Fruit fly (Drosophila melanogaster) whole organism, embryonic: ENCODE data around the gene CG11588.

Source experiments
- CG10147 ChIP-seq: fragments of 200-800 bp; sonication (Bioruptor generic); optimal IDR thresholded peaks from 2 replicates; lab custom pipeline; 2019; ENCODE audit warnings: missing biosample characterization, mild to moderate bottlenecking, missing genetic modification characterization, moderate library complexity
- CG10543 ChIP-seq: fragments of 200-800 bp; sonication (Bioruptor generic); optimal IDR thresholded peaks from 3 replicates; lab custom pipeline; 2017; ENCODE audit warnings: missing biosample characterization, mild to moderate bottlenecking, missing genetic modification characterization, moderate library complexity
- CG11504 ChIP-seq: fragments of 200-800 bp; sonication (Bioruptor generic); optimal IDR thresholded peaks from 3 replicates; lab custom pipeline; 2019; ENCODE audit warnings: missing biosample characterization, mild to moderate bottlenecking, missing genetic modification characterization, moderate library complexity
- CG1233 ChIP-seq: fragments of 200-800 bp; sonication (Bioruptor generic); optimal IDR thresholded peaks from 4 replicates; lab custom pipeline; 2018; ENCODE audit warnings: missing biosample characterization, mild to moderate bottlenecking, missing genetic modification characterization
- CG12391 ChIP-seq: fragments of 200-800 bp; sonication (Bioruptor generic); optimal IDR thresholded peaks from 3 replicates; lab custom pipeline; 2018; ENCODE audit warnings: missing biosample characterization, mild to moderate bottlenecking, missing genetic modification characterization, moderate library complexity
- CG15514 ChIP-seq: fragments of 200-800 bp; sonication (Bioruptor generic); optimal IDR thresholded peaks from 3 replicates; lab custom pipeline; 2017; ENCODE audit warnings: missing biosample characterization, missing genetic modification characterization, mild to moderate bottlenecking, moderate library complexity, missing genetic modification reagents
- CG16863 ChIP-seq: fragments of 200-800 bp; sonication (Bioruptor generic); optimal IDR thresholded peaks from 3 replicates; lab custom pipeline; 2016; ENCODE audit warnings: missing biosample characterization, missing genetic modification characterization
- CG18599 ChIP-seq: fragments of 200-800 bp; sonication (Bioruptor generic); optimal IDR thresholded peaks from 3 replicates; lab custom pipeline; 2017; ENCODE audit warnings: missing biosample characterization, missing genetic modification characterization, mild to moderate bottlenecking, moderate library complexity, missing genetic modification reagents
- CG2678 ChIP-seq: fragments of 200-800 bp; sonication (Bioruptor generic); optimal IDR thresholded peaks from 3 replicates; lab custom pipeline; 2019; ENCODE audit warnings: missing biosample characterization, mild to moderate bottlenecking, missing genetic modification characterization, moderate library complexity
- CG30403 ChIP-seq: fragments of 200-800 bp; sonication (Bioruptor generic); optimal IDR thresholded peaks from 3 replicates; lab custom pipeline; 2016; ENCODE audit warnings: missing biosample characterization, missing genetic modification characterization
- CG3163 ChIP-seq: fragments of 200-800 bp; sonication (Bioruptor generic); optimal IDR thresholded peaks from 3 replicates; lab custom pipeline; 2016; ENCODE audit warnings: missing biosample characterization, missing genetic modification characterization
- CG4360 ChIP-seq: fragments of 200-800 bp; sonication (Bioruptor generic); IDR thresholded peaks from 2 replicates; pipeline ENCODE4 v1.3.6; 2022; ENCODE audit warnings: missing biosample characterization, missing genetic modification characterization
- CG4820 ChIP-seq: fragments of 200-800 bp; sonication (Bioruptor generic); optimal IDR thresholded peaks from 3 replicates; lab custom pipeline; 2016; ENCODE audit warnings: missing biosample characterization, missing genetic modification characterization
- CG7556 ChIP-seq: fragments of 200-800 bp; sonication (Bioruptor generic); optimal IDR thresholded peaks from 2 replicates; lab custom pipeline; 2017; ENCODE audit warnings: missing biosample characterization, mild to moderate bottlenecking, missing genetic modification characterization
- CG7928 ChIP-seq: fragments of 200-800 bp; sonication (Bioruptor generic); optimal IDR thresholded peaks from 2 replicates; lab custom pipeline; 2017; ENCODE audit warnings: missing biosample characterization, mild to moderate bottlenecking, missing genetic modification characterization
- Dek ChIP-seq: fragments of 200-800 bp; sonication (Bioruptor generic); optimal IDR thresholded peaks from 3 replicates; lab custom pipeline; 2019; ENCODE audit warnings: missing biosample characterization, mild to moderate bottlenecking, missing genetic modification characterization, moderate library complexity
- Dp ChIP-seq: fragments of 200-800 bp; sonication (Bioruptor generic); optimal IDR thresholded peaks from 2 replicates; lab custom pipeline; 2018; ENCODE audit warnings: missing biosample characterization, mild to moderate bottlenecking, missing genetic modification characterization, moderate library complexity
- E2f2 ChIP-seq: fragments of 200-800 bp; sonication (Bioruptor generic); IDR thresholded peaks from 2 replicates; pipeline ENCODE4 v1.3.6; 2022; ENCODE audit warnings: missing biosample characterization, missing genetic modification characterization
- Fer2 ChIP-seq: fragments of 200-800 bp; sonication (Bioruptor generic); optimal IDR thresholded peaks from 2 replicates; lab custom pipeline; 2018; ENCODE audit warnings: missing biosample characterization, mild to moderate bottlenecking, missing genetic modification characterization, moderate library complexity
- Gug ChIP-seq: fragments of 200-800 bp; sonication (Bioruptor generic); IDR thresholded peaks from 4 replicates; pipeline ENCODE4 v1.3.6; 2022; ENCODE audit warnings: missing biosample characterization, missing genetic modification characterization
- Hand ChIP-seq: fragments of 200-800 bp; sonication (Bioruptor generic); optimal IDR thresholded peaks from 2 replicates; lab custom pipeline; 2017; ENCODE audit warnings: mild to moderate bottlenecking, missing biosample characterization, missing genetic modification reagents, missing genetic modification characterization
- Hr51 ChIP-seq, 2 experiments: fragments of 200-800 bp; sonication (Bioruptor generic); optimal IDR thresholded peaks; 2 replicates in 1 of 2; 3 replicates in 1 of 2; lab custom pipeline; 2016 to 2018; ENCODE audit warnings: missing biosample characterization in 2 of 2, missing genetic modification characterization in 2 of 2, mild to moderate bottlenecking in 1 of 2, moderate library complexity in 1 of 2
- Meics ChIP-seq: fragments of 200-800 bp; sonication (Bioruptor generic); optimal IDR thresholded peaks from 2 replicates; lab custom pipeline; 2017; ENCODE audit warnings: missing biosample characterization, mild to moderate bottlenecking, missing genetic modification characterization
- Mes4 ChIP-seq: fragments of 200-800 bp; sonication (Bioruptor generic); optimal IDR thresholded peaks from 2 replicates; lab custom pipeline; 2016; ENCODE audit warnings: missing biosample characterization, missing genetic modification characterization
- Nf-YC ChIP-seq: fragments of 200-800 bp; optimal IDR thresholded peaks from 3 replicates; lab custom pipeline; 2019; ENCODE audit warnings: missing biosample characterization, mild to moderate bottlenecking, missing genetic modification characterization, moderate library complexity
- NfI ChIP-seq: fragments of 200-800 bp; sonication (Bioruptor generic); optimal IDR thresholded peaks from 3 replicates; lab custom pipeline; 2018; ENCODE audit warnings: missing biosample characterization, mild to moderate bottlenecking, missing genetic modification characterization, moderate library complexity
- Rx ChIP-seq: fragments of 200-800 bp; sonication (Bioruptor generic); IDR thresholded peaks from 2 replicates; pipeline ENCODE4 v1.3.6; 2022; ENCODE audit warnings: missing biosample characterization, missing genetic modification characterization
- Sry-δ ChIP-seq: fragments of 200-800 bp; sonication (Bioruptor generic); optimal IDR thresholded peaks from 2 replicates; lab custom pipeline; 2016; ENCODE audit warnings: missing biosample characterization, missing genetic modification characterization
- Trl ChIP-seq, 3 experiments: fragments of >200 bp in 2 of 3; fragments of 200-800 bp in 1 of 3; sonication (Bioruptor generic) in 1 of 3; optimal IDR thresholded peaks; 2 replicates in 1 of 3; 3 replicates in 2 of 3; lab custom pipeline; 2016 to 2017; ENCODE audit warnings: missing biosample characterization in 1 of 3, missing genetic modification characterization in 1 of 3
- cad ChIP-seq: fragments of >200 bp; optimal IDR thresholded peaks from 2 replicates; lab custom pipeline; 2017; ENCODE audit warnings: missing biosample characterization, missing genetic modification characterization
- chm ChIP-seq: fragments of 200-800 bp; sonication (Bioruptor generic); IDR thresholded peaks from 2 replicates; pipeline ENCODE4 v1.3.6; 2022; ENCODE audit warnings: missing biosample characterization, missing genetic modification characterization
- ewg ChIP-seq: fragments of 200-800 bp; sonication (Bioruptor generic); optimal IDR thresholded peaks from 3 replicates; lab custom pipeline; 2017; ENCODE audit warnings: mild to moderate bottlenecking, missing biosample characterization, missing genetic modification reagents, missing genetic modification characterization
- fd64A ChIP-seq: fragments of 200-800 bp; sonication (Bioruptor generic); optimal IDR thresholded peaks from 3 replicates; lab custom pipeline; 2018; ENCODE audit warnings: missing biosample characterization, mild to moderate bottlenecking, missing genetic modification characterization
- gem ChIP-seq: fragments of 200-800 bp; sonication (Bioruptor generic); optimal IDR thresholded peaks from 2 replicates; lab custom pipeline; 2019; ENCODE audit warnings: missing biosample characterization, mild to moderate bottlenecking, missing genetic modification characterization, moderate library complexity
- hb ChIP-seq: fragments of 200-800 bp; sonication (Bioruptor generic); IDR thresholded peaks from 3 replicates; pipeline ENCODE4 v1.3.6; 2022; ENCODE audit warnings: missing biosample characterization, missing genetic modification characterization; ENCODE audit not compliant: partially characterized antibody
- hth ChIP-seq: fragments of >200 bp; optimal IDR thresholded peaks from 2 replicates; lab custom pipeline; 2017; ENCODE audit warnings: inconsistent platforms
- jumu ChIP-seq: fragments of 200-800 bp; sonication (Bioruptor generic); optimal IDR thresholded peaks from 3 replicates; lab custom pipeline; 2016; ENCODE audit warnings: missing biosample characterization, missing genetic modification characterization
- knrl ChIP-seq: fragments of 200-800 bp; sonication (Bioruptor generic); IDR thresholded peaks from 3 replicates; pipeline ENCODE4 v1.3.6; 2022; ENCODE audit warnings: missing biosample characterization, missing genetic modification characterization; ENCODE audit not compliant: partially characterized antibody
- lov ChIP-seq, 2 experiments: fragments of 200-800 bp in 1 of 2; fragments of >200 bp in 1 of 2; sonication (Bioruptor generic) in 1 of 2; IDR thresholded peaks in 1 of 2; optimal IDR thresholded peaks in 1 of 2; 2 replicates in 1 of 2; 3 replicates in 1 of 2; pipeline versions ENCODE4 v1.3.6 to Lab custom; 2017 to 2022; ENCODE audit warnings: missing biosample characterization in 1 of 2, missing genetic modification characterization in 1 of 2
- pho ChIP-seq: fragments of 200-800 bp; sonication (Bioruptor generic); optimal IDR thresholded peaks from 2 replicates; lab custom pipeline; 2016; ENCODE audit warnings: missing biosample characterization, missing genetic modification characterization
- ro ChIP-seq: fragments of 200-800 bp; sonication (Bioruptor generic); IDR thresholded peaks from 2 replicates; pipeline ENCODE4 v1.3.6; 2022; ENCODE audit warnings: missing biosample characterization, missing genetic modification characterization
- row ChIP-seq: fragments of 200-800 bp; sonication (Bioruptor generic); IDR thresholded peaks from 3 replicates; pipeline ENCODE4 v1.3.6; 2022; ENCODE audit warnings: missing biosample characterization, missing genetic modification characterization
- sim ChIP-seq: fragments of 200-800 bp; sonication (Bioruptor generic); IDR thresholded peaks from 2 replicates; pipeline ENCODE4 v1.3.6; 2022; ENCODE audit warnings: missing biosample characterization, missing genetic modification characterization
- sisA ChIP-seq: fragments of 200-800 bp; sonication (Bioruptor generic); IDR thresholded peaks from 2 replicates; pipeline ENCODE4 v1.3.6; 2022; ENCODE audit warnings: missing biosample characterization, missing genetic modification characterization
- slou ChIP-seq: fragments of 200-800 bp; sonication (Bioruptor generic); optimal IDR thresholded peaks from 3 replicates; lab custom pipeline; 2016; ENCODE audit warnings: missing biosample characterization, missing genetic modification characterization
- stwl ChIP-seq: fragments of 200-800 bp; sonication (Bioruptor generic); optimal IDR thresholded peaks from 3 replicates; lab custom pipeline; 2018; ENCODE audit warnings: missing biosample characterization, mild to moderate bottlenecking, missing genetic modification characterization, moderate library complexity
- tll ChIP-seq, 2 experiments: fragments of 200-800 bp in 1 of 2; fragments of >200 bp in 1 of 2; sonication (Bioruptor generic) in 1 of 2; optimal IDR thresholded peaks; 2 replicates each; lab custom pipeline; 2017 to 2019; ENCODE audit warnings: missing biosample characterization in 2 of 2, missing genetic modification characterization in 2 of 2, mild to moderate bottlenecking in 1 of 2, moderate library complexity in 1 of 2
- trem ChIP-seq: fragments of 200-800 bp; optimal IDR thresholded peaks from 3 replicates; lab custom pipeline; 2019; ENCODE audit warnings: missing biosample characterization, mild to moderate bottlenecking, missing genetic modification characterization, moderate library complexity
- tx ChIP-seq: fragments of 200-800 bp; sonication (Bioruptor generic); optimal IDR thresholded peaks from 2 replicates; lab custom pipeline; 2016; ENCODE audit warnings: missing biosample characterization, missing genetic modification characterization

Gene CG11588

DNA sequence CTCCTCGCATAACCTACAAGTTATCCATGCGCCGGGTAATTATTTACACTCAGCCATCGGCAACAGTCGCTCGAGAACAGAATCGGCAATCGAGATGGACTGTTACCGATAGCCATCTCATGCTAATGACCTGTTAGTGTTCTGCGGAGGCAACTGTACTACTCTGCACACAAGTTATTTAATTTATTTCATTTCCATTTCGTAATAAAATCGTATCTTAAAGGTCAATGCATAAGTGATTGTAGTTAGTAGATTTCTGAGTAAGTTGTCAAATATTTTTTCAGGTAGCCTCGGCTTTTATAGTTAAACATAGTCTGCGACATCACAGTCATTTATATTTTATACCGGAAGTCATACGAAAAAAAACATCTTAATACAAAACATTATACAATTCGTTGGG lies at the start of gene CG11588:
TSS of gene CG11588 (plus strand) at position 301 of the 400 bp plus-strand sequence.
- no peak for TF ChIP-seq chm
- no peak for TF ChIP-seq CG3163 (GFP tag; lab: Kevin White, UChicago)
- no peak for TF ChIP-seq tx (GFP tag; lab: Kevin White, UChicago)
- TF ChIP-seq Rx = no peak
- TF ChIP-seq Nf-YC (tag; lab: Kevin White, UChicago) = no peak
- no peak for TF ChIP-seq cad (GFP tag; lab: Kevin White, UChicago)
- no peak for TF ChIP-seq NfI (GFP tag; lab: Kevin White, UChicago)
- no peak for TF ChIP-seq Hand
- TF ChIP-seq CG16863 (GFP tag; lab: Kevin White, UChicago) = no peak
- TF ChIP-seq, all 482 proteins: peak for 0

DNA sequence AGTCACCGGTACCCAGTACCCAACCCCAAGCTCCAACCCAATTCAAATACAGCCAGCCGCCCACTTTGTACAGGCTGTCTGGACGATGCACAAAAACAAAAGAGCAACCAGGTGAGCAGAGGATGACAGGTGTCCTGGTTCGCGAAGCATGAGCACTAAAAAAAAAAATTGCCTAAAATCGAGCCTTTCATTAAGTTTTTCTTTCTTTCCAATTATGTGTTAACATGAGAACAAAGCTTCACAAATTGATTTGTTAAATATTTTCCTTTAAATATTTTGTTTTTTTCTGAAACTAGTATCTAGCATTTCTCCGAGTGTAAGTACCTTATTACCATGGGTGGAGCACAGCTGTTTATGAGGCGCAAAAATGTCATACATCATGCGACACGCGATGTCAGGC lies 46.6 kb upstream of the CG11588 start:
- peak; percentile 4 for TF ChIP-seq gem (tag; lab: Kevin White, UChicago)
- TF ChIP-seq CG15514 = peak; percentile 20
- TF ChIP-seq Gug (GFP tag; lab: Robert Waterston, UW) = no peak
- no peak for TF ChIP-seq jumu (GFP tag; lab: Kevin White, UChicago)
- TF ChIP-seq Rx = no peak
- no peak for TF ChIP-seq CG12391
- no peak for TF ChIP-seq E2f2 (GFP tag; lab: Robert Waterston, UW)
- peak; percentile 0 for TF ChIP-seq CG11504 (tag; lab: Kevin White, UChicago)
- no peak for TF ChIP-seq slou (GFP tag; lab: Kevin White, UChicago)
- no peak for TF ChIP-seq tll (GFP tag; optimal IDR thresholded peaks at IDR 0.05; lab: Kevin White, UChicago)
- no peak for TF ChIP-seq CG10147 (GFP tag; lab: Kevin White, UChicago)
- no peak for TF ChIP-seq sisA (GFP tag; lab: Robert Waterston, UW)
- TF ChIP-seq Trl (optimal IDR thresholded peaks at IDR 0.05; lab: Kevin White, UChicago) = no peak
- no peak for TF ChIP-seq Trl (GFP tag; optimal IDR thresholded peaks at IDR 0.05; lab: Kevin White, UChicago)
- no peak for TF ChIP-seq CG4820
- TF ChIP-seq Mes4 (GFP tag; lab: Kevin White, UChicago) = no peak
- no peak for TF ChIP-seq CG1233 (GFP tag; lab: Kevin White, UChicago)
- TF ChIP-seq Hr51 (GFP tag; optimal IDR thresholded peaks at IDR 0.05; lab: Kevin White, UChicago) = peak in 1 of 2 experiments; percentile 25
- no peak for TF ChIP-seq CG7928 (GFP tag; lab: Kevin White, UChicago)
- TF ChIP-seq CG10543 (GFP tag; lab: Kevin White, UChicago) = no peak
- no peak for TF ChIP-seq sim (GFP tag; lab: Robert Waterston, UW)
- no peak for TF ChIP-seq CG4360 (GFP tag; lab: Robert Waterston, UW)
- no peak for TF ChIP-seq Sry-δ (GFP tag; lab: Kevin White, UChicago)
- no peak for TF ChIP-seq Dp
- no peak for TF ChIP-seq lov (optimal IDR thresholded peaks at IDR 0.05; lab: Kevin White, UChicago)
- TF ChIP-seq lov (GFP tag; IDR thresholded peaks at IDR 0.05; lab: Robert Waterston, UW) = no peak
- TF ChIP-seq CG18599 (GFP tag; lab: Kevin White, UChicago) = peak; percentile 53
- no peak for TF ChIP-seq knrl (GFP tag; lab: Robert Waterston, UW)
- peak; percentile 41; the same call in 1 of the 3 replicates for TF ChIP-seq row (GFP tag; lab: Robert Waterston, UW)
- TF ChIP-seq ro (GFP tag; lab: Robert Waterston, UW) = no peak
- TF ChIP-seq hth = no peak
- peak; percentile 21 for TF ChIP-seq Meics (GFP tag; lab: Kevin White, UChicago)
- no peak for TF ChIP-seq stwl (tag; lab: Kevin White, UChicago)
- no peak for TF ChIP-seq Dek (tag; lab: Kevin White, UChicago)
- no peak for TF ChIP-seq trem (tag; lab: Kevin White, UChicago)
- no peak for TF ChIP-seq pho (GFP tag; lab: Kevin White, UChicago)
- TF ChIP-seq CG7556 (GFP tag; lab: Kevin White, UChicago) = no peak
- TF ChIP-seq hb (GFP tag; lab: Robert Waterston, UW) = no peak
- TF ChIP-seq fd64A = no peak
- no peak for TF ChIP-seq ewg (GFP tag; lab: Kevin White, UChicago)
- TF ChIP-seq Fer2 (tag; lab: Kevin White, UChicago) = no peak
- no peak for TF ChIP-seq CG30403 (GFP tag; lab: Kevin White, UChicago)
- peak; percentile 22 for TF ChIP-seq CG2678
